Worm (Caenorhabditis elegans) whole organism, L3 larva: Measurements from ENCODE around the gene vav-1.

Source experiments
- ama-1 ChIP-seq: fragments of 150-350 bp; optimal IDR thresholded peaks from 2 replicates; lab custom pipeline; 2018
- ceh-16 ChIP-seq: sonication (generic microtip); optimal IDR thresholded peaks from 2 replicates; lab custom pipeline; 2017; ENCODE audit warnings: missing biosample characterization, missing genetic modification characterization
- ceh-82 ChIP-seq: fragments of 150-350 bp; optimal IDR thresholded peaks from 2 replicates; lab custom pipeline; 2014; ENCODE audit warnings: missing biosample characterization, missing genetic modification characterization
- ceh-9 ChIP-seq: sonication (generic microtip); optimal IDR thresholded peaks from 2 replicates; lab custom pipeline; 2018; ENCODE audit warnings: missing biosample characterization, missing genetic modification characterization
- daf-12 ChIP-seq: fragments of 150-350 bp; optimal IDR thresholded peaks from 2 replicates; lab custom pipeline; 2014; ENCODE audit warnings: missing biosample characterization, missing genetic modification reagents, missing genetic modification characterization
- elt-3 ChIP-seq, 3 experiments: fragments of 150-350 bp in 1 of 3; sonication (generic microtip) in 2 of 3; optimal IDR thresholded peaks; 2 replicates in 2 of 3; 4 replicates in 1 of 3; lab custom pipeline; 2014 to 2017; ENCODE audit warnings: missing biosample characterization in 3 of 3, missing genetic modification characterization in 3 of 3
- fkh-10 ChIP-seq: sonication (generic microtip); optimal IDR thresholded peaks from 2 replicates; lab custom pipeline; 2017; ENCODE audit warnings: missing biosample characterization, missing genetic modification reagents, missing genetic modification characterization
- fos-1 ChIP-seq: fragments of 150-350 bp; optimal IDR thresholded peaks from 2 replicates; lab custom pipeline; 2014; ENCODE audit warnings: missing biosample characterization, missing genetic modification characterization
- mdl-1 ChIP-seq: fragments of 150-350 bp; optimal IDR thresholded peaks from 2 replicates; lab custom pipeline; 2014; ENCODE audit warnings: missing biosample characterization, missing genetic modification characterization
- nhr-11 ChIP-seq: fragments of 150-350 bp; optimal IDR thresholded peaks from 2 replicates; lab custom pipeline; 2014; ENCODE audit warnings: missing biosample characterization, missing genetic modification characterization
- nhr-237 ChIP-seq: fragments of 150-350 bp; optimal IDR thresholded peaks from 2 replicates; lab custom pipeline; 2014; ENCODE audit warnings: missing biosample characterization, missing genetic modification characterization
- nhr-76 ChIP-seq: fragments of 150-350 bp; sonication (generic microtip); optimal IDR thresholded peaks from 5 replicates; lab custom pipeline; 2014; ENCODE audit warnings: missing biosample characterization, missing genetic modification characterization
- unc-62 ChIP-seq: fragments of 150-350 bp; sonication (generic microtip); optimal IDR thresholded peaks from 4 replicates; lab custom pipeline; 2014; ENCODE audit warnings: missing biosample characterization, missing genetic modification reagents, missing genetic modification characterization
- ztf-4 ChIP-seq: fragments of 150-350 bp; optimal IDR thresholded peaks from 2 replicates; lab custom pipeline; 2014; ENCODE audit warnings: missing biosample characterization, missing genetic modification characterization

ce11 chrX:9195375-9196098 lies 36.4 kb downstream of the vav-1 start:
- TF ChIP-seq fkh-10 = no peak
- no peak for TF ChIP-seq nhr-237 (tag; lab: Kevin White, UChicago)
- TF ChIP-seq fos-1 (tag; lab: Kevin White, UChicago) = no peak
- no peak for TF ChIP-seq daf-12 (tag; lab: Kevin White, UChicago)
- TF ChIP-seq nhr-11 (tag; lab: Kevin White, UChicago) = no peak
- no peak for TF ChIP-seq ama-1 (lab: Kevin White, UChicago)
- no peak for TF ChIP-seq ceh-82 (tag; lab: Kevin White, UChicago)
- TF ChIP-seq nhr-76 = no peak
- no peak for TF ChIP-seq ztf-4
- no peak for TF ChIP-seq mdl-1 (tag; lab: Kevin White, UChicago)
- TF ChIP-seq ceh-16 = no peak
- TF ChIP-seq elt-3 (tag; optimal IDR thresholded peaks at IDR 0.05; lab: Kevin White, UChicago) = no peak
- no peak for TF ChIP-seq ceh-9 (tag; lab: Kevin White, UChicago)
- no peak for TF ChIP-seq unc-62
